Worm (Caenorhabditis elegans) whole organism, young adult: ENCODE results near the gene enu-3.1.

Experiments
- B0261.1 ChIP-seq: sonication (generic microtip); optimal IDR thresholded peaks from 2 replicates; lab custom pipeline; 2016; ENCODE audit warnings: mild to moderate bottlenecking, missing genetic modification characterization, moderate library complexity, missing compliant biosample characterization
- D2030.7 ChIP-seq: fragments of 200-800 bp; sonication (Bioruptor generic); IDR thresholded peaks from 2 replicates; pipeline ENCODE4 v1.3.6; 2022; ENCODE audit warnings: missing genetic modification reagents, missing genetic modification characterization, missing compliant biosample characterization
- F37B4.10 ChIP-seq: fragments of 200-800 bp; sonication (Bioruptor generic); IDR thresholded peaks from 2 replicates; pipeline ENCODE4 v1.3.6; 2022; ENCODE audit warnings: missing genetic modification characterization, missing compliant biosample characterization
- F57A8.1 ChIP-seq: fragments of 200-800 bp; sonication (Bioruptor generic); optimal IDR thresholded peaks from 2 replicates; lab custom pipeline; 2018; ENCODE audit warnings: mild to moderate bottlenecking, missing genetic modification characterization, moderate library complexity, missing compliant biosample characterization
- K11D2.4 ChIP-seq: fragments of 200-800 bp; sonication (Bioruptor generic); IDR thresholded peaks from 2 replicates; pipeline ENCODE4 v1.3.6; 2022; ENCODE audit warnings: missing genetic modification reagents, missing genetic modification characterization, missing compliant biosample characterization
- Y53F4B.3 ChIP-seq: fragments of 200-800 bp; sonication (Bioruptor generic); IDR thresholded peaks from 2 replicates; pipeline ENCODE4 v1.3.6; 2022; ENCODE audit warnings: missing genetic modification reagents, missing genetic modification characterization, missing compliant biosample characterization
- Y53G8AR.9 ChIP-seq: fragments of 200-800 bp; sonication (Bioruptor generic); conservative IDR thresholded peaks from 2 replicates; pipeline ENCODE4 v1.3.6; 2022; ENCODE audit warnings: missing genetic modification reagents, missing genetic modification characterization, missing compliant biosample characterization
- ama-1 ChIP-seq, 3 experiments: fragments of 150-350 bp in 1 of 3; sonication (generic microtip) in 2 of 3; optimal IDR thresholded peaks; 2 replicates each; lab custom pipeline; 2014 to 2018; ENCODE audit warnings: missing biosample characterization in 2 of 3, missing genetic modification characterization in 2 of 3, missing genetic modification reagents in 2 of 3
- aptf-3 ChIP-seq: fragments of 200-800 bp; sonication (Bioruptor generic); IDR thresholded peaks from 2 replicates; pipeline ENCODE4 v1.3.6; 2022; ENCODE audit warnings: missing genetic modification characterization, missing compliant biosample characterization
- atf-7 ChIP-seq: sonication (generic microtip); optimal IDR thresholded peaks from 2 replicates; lab custom pipeline; 2017; ENCODE audit warnings: mild to moderate bottlenecking, missing genetic modification characterization, missing compliant biosample characterization
- attf-3 ChIP-seq: fragments of 200-800 bp; sonication (Bioruptor generic); conservative IDR thresholded peaks from 2 replicates; pipeline ENCODE4 v1.3.6; 2022; ENCODE audit warnings: missing genetic modification reagents, missing genetic modification characterization, missing compliant biosample characterization
- attf-6 ChIP-seq: fragments of 200-800 bp; sonication (Bioruptor generic); IDR thresholded peaks from 2 replicates; pipeline ENCODE4 v1.3.6; 2022; ENCODE audit warnings: missing genetic modification reagents, missing genetic modification characterization, missing compliant biosample characterization
- bed-2 ChIP-seq: fragments of 200-800 bp; sonication (Bioruptor generic); IDR thresholded peaks from 2 replicates; pipeline ENCODE4 v1.3.6; 2022; ENCODE audit warnings: missing genetic modification reagents, missing genetic modification characterization, missing compliant biosample characterization
- ccch-3 ChIP-seq: fragments of 200-800 bp; sonication (Bioruptor generic); optimal IDR thresholded peaks from 2 replicates; lab custom pipeline; 2018; ENCODE audit warnings: mild to moderate bottlenecking, missing genetic modification characterization, missing compliant biosample characterization
- ceh-27 ChIP-seq: fragments of 200-800 bp; sonication (Bioruptor generic); optimal IDR thresholded peaks from 2 replicates; lab custom pipeline; 2018; ENCODE audit warnings: mild to moderate bottlenecking, missing genetic modification characterization, moderate library complexity, missing compliant biosample characterization
- ceh-58 ChIP-seq: fragments of 200-800 bp; sonication (Bioruptor generic); IDR thresholded peaks from 2 replicates; pipeline ENCODE4 v1.3.6; 2022; ENCODE audit warnings: missing genetic modification characterization, missing compliant biosample characterization
- ceh-79 ChIP-seq: sonication (generic microtip); optimal IDR thresholded peaks from 2 replicates; lab custom pipeline; 2017; ENCODE audit warnings: mild to moderate bottlenecking, missing genetic modification characterization, missing compliant biosample characterization
- die-1 ChIP-seq: sonication (generic microtip); optimal IDR thresholded peaks from 2 replicates; lab custom pipeline; 2016; ENCODE audit warnings: missing genotype, mild to moderate bottlenecking, missing genetic modification characterization, missing compliant biosample characterization
- efl-1 ChIP-seq: fragments of 150-350 bp; optimal IDR thresholded peaks from 2 replicates; lab custom pipeline; 2014; ENCODE audit warnings: missing biosample characterization, missing genetic modification reagents, missing genetic modification characterization
- ets-4 ChIP-seq: fragments of 200-800 bp; sonication (Bioruptor generic); optimal IDR thresholded peaks from 2 replicates; lab custom pipeline; 2018; ENCODE audit warnings: mild to moderate bottlenecking, missing genetic modification characterization, missing compliant biosample characterization
- him-1 ChIP-seq: sonication (generic microtip); optimal IDR thresholded peaks from 2 replicates; lab custom pipeline; 2016; ENCODE audit warnings: missing genotype, missing genetic modification reagents, missing genetic modification characterization, missing compliant biosample characterization
- hlh-12 ChIP-seq: sonication (generic microtip); optimal IDR thresholded peaks from 2 replicates; lab custom pipeline; 2016; ENCODE audit warnings: missing genetic modification characterization, missing compliant biosample characterization
- let-607 ChIP-seq, 2 experiments: fragments of 200-800 bp in 1 of 2; sonication (Bioruptor generic) in 1 of 2; sonication (generic microtip) in 1 of 2; optimal IDR thresholded peaks; 2 replicates each; lab custom pipeline; 2016 to 2018; ENCODE audit warnings: mild to moderate bottlenecking in 2 of 2, missing compliant biosample characterization in 2 of 2, missing genetic modification characterization in 2 of 2, moderate library complexity in 2 of 2, missing genotype in 1 of 2
- lin-40 ChIP-seq: sonication (generic microtip); optimal IDR thresholded peaks from 2 replicates; lab custom pipeline; 2016; ENCODE audit warnings: missing genetic modification characterization, mild to moderate bottlenecking, missing compliant biosample characterization, missing genotype, missing genetic modification reagents
- lin-54 ChIP-seq: fragments of 200-800 bp; sonication (Bioruptor generic); optimal IDR thresholded peaks from 2 replicates; lab custom pipeline; 2018; ENCODE audit warnings: mild to moderate bottlenecking, missing genetic modification characterization, missing compliant biosample characterization
- lir-1 ChIP-seq: fragments of 200-800 bp; sonication (Bioruptor generic); conservative IDR thresholded peaks from 2 replicates; pipeline ENCODE4 v1.3.6; 2022; ENCODE audit warnings: missing genetic modification reagents, missing genetic modification characterization, missing compliant biosample characterization
- lsl-1 ChIP-seq: fragments of 200-800 bp; sonication (Bioruptor generic); optimal IDR thresholded peaks from 2 replicates; lab custom pipeline; 2018; ENCODE audit warnings: mild to moderate bottlenecking, missing genetic modification characterization, moderate library complexity, missing compliant biosample characterization
- madf-3 ChIP-seq: fragments of 200-800 bp; sonication (Bioruptor generic); IDR thresholded peaks from 2 replicates; pipeline ENCODE4 v1.3.6; 2022; ENCODE audit warnings: missing genetic modification reagents, missing genetic modification characterization, missing compliant biosample characterization
- madf-8 ChIP-seq: fragments of 200-800 bp; sonication (Bioruptor generic); conservative IDR thresholded peaks from 2 replicates; pipeline ENCODE4 v1.3.6; 2022; ENCODE audit warnings: missing genetic modification reagents, missing genetic modification characterization, missing compliant biosample characterization
- nhr-120 ChIP-seq: fragments of 200-800 bp; sonication (Bioruptor generic); IDR thresholded peaks from 2 replicates; pipeline ENCODE4 v1.3.6; 2022; ENCODE audit warnings: missing genetic modification characterization, missing compliant biosample characterization
- nhr-179 ChIP-seq: sonication (generic microtip); optimal IDR thresholded peaks from 2 replicates; lab custom pipeline; 2016; ENCODE audit warnings: mild to moderate bottlenecking, missing genetic modification characterization, missing compliant biosample characterization
- nhr-27 ChIP-seq: fragments of 200-800 bp; sonication (Bioruptor generic); optimal IDR thresholded peaks from 2 replicates; lab custom pipeline; 2018; ENCODE audit warnings: mild to moderate bottlenecking, missing genetic modification characterization, moderate library complexity, missing compliant biosample characterization
- nhr-80 ChIP-seq: sonication (generic microtip); optimal IDR thresholded peaks from 2 replicates; lab custom pipeline; 2016; ENCODE audit warnings: missing genetic modification characterization, missing compliant biosample characterization
- rcor-1 ChIP-seq: fragments of 200-800 bp; sonication (Bioruptor generic); IDR thresholded peaks from 2 replicates; pipeline ENCODE4 v1.3.6; 2022; ENCODE audit warnings: missing genetic modification reagents, missing genetic modification characterization, missing compliant biosample characterization
- rec-8 ChIP-seq, 2 experiments: sonication (generic microtip); optimal IDR thresholded peaks; 2 replicates each; lab custom pipeline; 2016; ENCODE audit warnings: mild to moderate bottlenecking in 2 of 2, missing genetic modification characterization in 2 of 2, missing genetic modification reagents in 2 of 2, missing genotype in 2 of 2, missing biosample characterization in 1 of 2, missing compliant biosample characterization in 1 of 2, moderate library complexity in 1 of 2
- repo-1 ChIP-seq: sonication (generic microtip); optimal IDR thresholded peaks from 2 replicates; lab custom pipeline; 2017; ENCODE audit warnings: mild to moderate bottlenecking, missing genetic modification characterization, missing compliant biosample characterization
- rpc-1 ChIP-seq, 2 experiments: fragments of 150-350 bp in 1 of 2; sonication (generic microtip) in 1 of 2; optimal IDR thresholded peaks; 2 replicates each; lab custom pipeline; 2014 to 2018; ENCODE audit warnings: missing biosample characterization in 1 of 2, missing genetic modification characterization in 1 of 2, missing genetic modification reagents in 1 of 2, missing genotype in 1 of 2
- sdz-38 ChIP-seq: sonication (generic microtip); optimal IDR thresholded peaks from 2 replicates; lab custom pipeline; 2016; ENCODE audit warnings: missing genotype, missing genetic modification characterization, missing compliant biosample characterization
- snpc-4 ChIP-seq, 5 experiments: fragments of 150-350 bp in 1 of 5; sonication (generic microtip) in 4 of 5; optimal IDR thresholded peaks; 2 replicates each; lab custom pipeline; 2014 to 2018; ENCODE audit warnings: missing genetic modification characterization in 5 of 5, missing biosample characterization in 3 of 5, antibody characterized with exemption in 2 of 5, mild to moderate bottlenecking in 2 of 5, missing compliant biosample characterization in 2 of 5, missing genotype in 2 of 5, moderate library complexity in 2 of 5, missing genetic modification reagents in 1 of 5
- somi-1 ChIP-seq: fragments of 200-800 bp; sonication (Bioruptor generic); optimal IDR thresholded peaks from 2 replicates; lab custom pipeline; 2018; ENCODE audit warnings: mild to moderate bottlenecking, missing genetic modification characterization, missing compliant biosample characterization
- sptf-2 ChIP-seq: fragments of 200-800 bp; sonication (Bioruptor generic); optimal IDR thresholded peaks from 2 replicates; lab custom pipeline; 2018; ENCODE audit warnings: mild to moderate bottlenecking, missing genetic modification characterization, missing compliant biosample characterization
- tbp1 ChIP-seq: fragments of 200-800 bp; sonication (Bioruptor generic); optimal IDR thresholded peaks from 2 replicates; lab custom pipeline; 2018; ENCODE audit warnings: mild to moderate bottlenecking, missing genetic modification characterization, missing compliant biosample characterization
- unc-62 ChIP-seq: fragments of 150-350 bp; optimal IDR thresholded peaks from 2 replicates; lab custom pipeline; 2014; ENCODE audit warnings: missing biosample characterization, missing genetic modification reagents, missing genetic modification characterization
- xnd-1 ChIP-seq: sonication (generic microtip); optimal IDR thresholded peaks from 2 replicates; lab custom pipeline; 2016; ENCODE audit warnings: missing genotype, missing genetic modification reagents, missing genetic modification characterization, missing compliant biosample characterization
- zfh-2 ChIP-seq: fragments of 200-800 bp; sonication (Bioruptor generic); conservative IDR thresholded peaks from 2 replicates; pipeline ENCODE4 v1.3.6; 2022; ENCODE audit warnings: missing genetic modification reagents, missing genetic modification characterization, missing compliant biosample characterization
- ztf-22 ChIP-seq: fragments of 200-800 bp; sonication (Bioruptor generic); optimal IDR thresholded peaks from 2 replicates; lab custom pipeline; 2018; ENCODE audit warnings: mild to moderate bottlenecking, missing genetic modification characterization, moderate library complexity, missing compliant biosample characterization
- ztf-3 ChIP-seq: fragments of 200-800 bp; sonication (Bioruptor generic); optimal IDR thresholded peaks from 2 replicates; lab custom pipeline; 2018; ENCODE audit warnings: mild to moderate bottlenecking, missing genetic modification characterization, missing compliant biosample characterization

The enu-3.1 gene

ce11 chrIII:10407198-10407663, 28.8 kb upstream of the enu-3.1 start, which contains the start of gene hat-1 (continued):
- TF ChIP-seq xnd-1 (tag; lab: Kevin White, UChicago) (peak; percentile 82), ztf-22 (GFP tag; lab: Kevin White, UChicago) (no peak), F57A8.1 (GFP tag; lab: Kevin White, UChicago) (no peak), lsl-1 (GFP tag; lab: Kevin White, UChicago) (peak; percentile 90), nhr-27 (no peak), somi-1 (GFP tag; lab: Kevin White, UChicago) (peak; percentile 91), ama-1 (optimal IDR thresholded peaks at IDR 0.05; lab: Kevin White, UChicago) (no peak), ama-1 (GFP tag; optimal IDR thresholded peaks at IDR 0.05; lab: Kevin White, UChicago) (no peak), sdz-38 (tag; lab: Kevin White, UChicago) (no peak), efl-1 (peak; percentile 81), lir-1 (GFP tag; lab: Robert Waterston, UW) (peak; percentile 89), nhr-179 (no peak), ceh-27 (GFP tag; lab: Kevin White, UChicago) (peak; percentile 92), Y53G8AR.9 (GFP tag; lab: Robert Waterston, UW) (peak; percentile 96), unc-62 (GFP tag; lab: Kevin White, UChicago) (no peak), rec-8 (tag; optimal IDR thresholded peaks at IDR 0.05; lab: Kevin White, UChicago) (peak in 1 of 2 experiments; percentile 55), lin-40 (peak; percentile 97), hlh-12 (tag; lab: Kevin White, UChicago) (no peak), Y53F4B.3 (GFP tag; lab: Robert Waterston, UW) (no peak), snpc-4 (GFP tag; optimal IDR thresholded peaks at IDR 0.05; lab: Kevin White, UChicago) (peak; percentile 56), snpc-4 (tag; optimal IDR thresholded peaks at IDR 0.05; lab: Kevin White, UChicago) (peak in 3 of 4 experiments; percentile 79 to 86 (median 80)), attf-6 (GFP tag; lab: Robert Waterston, UW) (peak; percentile 83), rcor-1 (GFP tag; lab: Robert Waterston, UW) (peak; percentile 95), attf-3 (GFP tag; lab: Robert Waterston, UW) (no peak; the same call in 1 of the 2 replicates), repo-1 (tag; lab: Kevin White, UChicago) (peak; percentile 87), die-1 (no peak), D2030.7 (GFP tag; lab: Robert Waterston, UW) (peak; percentile 95), F37B4.10 (no peak), zfh-2 (peak; percentile 98), B0261.1 (peak; percentile 4), madf-8 (GFP tag; lab: Robert Waterston, UW) (peak; percentile 84), bed-2 (GFP tag; lab: Robert Waterston, UW) (no peak), rpc-1 (optimal IDR thresholded peaks at IDR 0.05; lab: Kevin White, UChicago) (no peak), rpc-1 (tag; optimal IDR thresholded peaks at IDR 0.05; lab: Kevin White, UChicago) (no peak), him-1 (tag; lab: Kevin White, UChicago) (no peak), ccch-3 (GFP tag; lab: Kevin White, UChicago) (no peak), nhr-80 (tag; lab: Kevin White, UChicago) (peak; percentile 50), ceh-58 (no peak), K11D2.4 (GFP tag; lab: Robert Waterston, UW) (peak; percentile 94), lin-54 (GFP tag; lab: Kevin White, UChicago) (peak; percentile 96), aptf-3 (no peak), ztf-3 (GFP tag; lab: Kevin White, UChicago) (peak; percentile 44), tbp1 (peak; percentile 75), atf-7 (tag; lab: Kevin White, UChicago) (peak; percentile 92), ets-4 (GFP tag; lab: Kevin White, UChicago) (no peak), ceh-79 (tag; lab: Kevin White, UChicago) (no peak), madf-3 (GFP tag; lab: Robert Waterston, UW) (peak; percentile 93), let-607 (tag; optimal IDR thresholded peaks at IDR 0.05; lab: Kevin White, UChicago) (peak; percentile 81 to 87), sptf-2 (no peak), nhr-120 (GFP tag; lab: Robert Waterston, UW) (no peak)
